Fruit fly (Drosophila melanogaster) whole organism: ENCODE results near the gene CG11839.

Source experiments
- CG8478 ChIP-seq: fragments of >200 bp; optimal IDR thresholded peaks from 2 replicates; lab custom pipeline; 2018; ENCODE audit warnings: inconsistent platforms
- Dll ChIP-seq: fragments of >200 bp; optimal IDR thresholded peaks from 2 replicates; lab custom pipeline; 2017
- pan ChIP-seq: fragments of >200 bp; optimal IDR thresholded peaks from 2 replicates; lab custom pipeline; 2017
- psq ChIP-seq: fragments of >200 bp; optimal IDR thresholded peaks from 2 replicates; lab custom pipeline; 2017
- usp ChIP-seq: fragments of >200 bp; optimal IDR thresholded peaks from 2 replicates; lab custom pipeline; 2017; ENCODE audit warnings: missing biosample characterization, missing genetic modification characterization, mixed read lengths

- no peak for TF ChIP-seq pan
- no peak for TF ChIP-seq usp (GFP tag; lab: Kevin White, UChicago)
- no peak for TF ChIP-seq psq (lab: Kevin White, UChicago)
- TF ChIP-seq Dll (lab: Kevin White, UChicago) = no peak
- no peak for TF ChIP-seq CG8478
Observed at dm6 chr3R:25049383-25049741, 20.4 kb upstream of the CG11839 start, which contains the start of gene CG11791.
